Worm (Caenorhabditis elegans) whole organism, L2 larva: Measurements from ENCODE around the gene Y41D4B.1.

Experiments
- aly-2 ChIP-seq: fragments of 150-350 bp; optimal IDR thresholded peaks from 2 replicates; lab custom pipeline; 2014; ENCODE audit warnings: missing biosample characterization, missing genetic modification characterization
- elt-1 ChIP-seq: fragments of 150-350 bp; optimal IDR thresholded peaks from 2 replicates; lab custom pipeline; 2014; ENCODE audit warnings: missing biosample characterization, missing genetic modification characterization
- skn-1 ChIP-seq: sonication (generic microtip); optimal IDR thresholded peaks from 2 replicates; lab custom pipeline; 2017; ENCODE audit warnings: missing biosample characterization, missing genetic modification characterization
- snpc-4 ChIP-seq: fragments of 150-350 bp; optimal IDR thresholded peaks from 2 replicates; lab custom pipeline; 2014; ENCODE audit warnings: missing biosample characterization, missing genetic modification characterization
- unc-62 ChIP-seq: fragments of 150-350 bp; optimal IDR thresholded peaks from 2 replicates; lab custom pipeline; 2014; ENCODE audit warnings: missing biosample characterization, missing genetic modification reagents, missing genetic modification characterization

ce11 chrIV:1721610-1722009 is 49.1 kb downstream of the Y41D4B.1 start:
- TF ChIP-seq elt-1 (tag; lab: Kevin White, UChicago) (no peak), aly-2 (no peak), skn-1 (no peak), unc-62 (no peak), snpc-4 (tag; lab: Kevin White, UChicago) (no peak)
